Worm (Caenorhabditis elegans): Measurements from ENCODE around the gene sma-1.

- TF ChIP-seq flt-1 (GFP tag; IDR thresholded peaks at IDR 0.05) (no peak), ztf-29 (GFP tag; IDR thresholded peaks at IDR 0.05) (no peak), ztf-23 (GFP tag; IDR thresholded peaks at IDR 0.05) (no peak), med-1 (GFP tag; optimal IDR thresholded peaks at IDR 0.05; ENCODE audit: insufficient read depth) (no peak)
Observed at ce11 chrV:11905977-11906376, 6.7 kb downstream of the sma-1 start.
